Fruit fly (Drosophila melanogaster): ENCODE data around the gene Acbp5.

Gene Acbp5

DNA sequence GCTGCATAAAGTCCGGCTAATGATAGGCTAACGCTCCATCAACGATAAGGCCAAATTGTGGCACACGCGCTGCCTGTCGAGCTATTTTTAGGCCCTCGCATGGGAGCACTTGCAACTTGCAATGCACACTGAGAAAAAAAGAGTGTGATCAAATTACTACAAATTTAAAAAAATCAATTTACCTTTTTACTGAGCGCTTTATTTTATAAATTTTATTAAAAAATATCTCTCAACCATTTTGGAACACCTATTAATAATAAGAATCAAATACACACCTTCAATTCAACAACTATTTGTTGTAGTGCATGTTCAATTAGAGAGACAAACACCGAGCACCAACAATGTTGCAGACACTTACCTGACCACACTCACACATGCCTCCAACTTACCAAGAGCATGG, 22.9 kb downstream of the Acbp5 start (continued):
- TF ChIP-seq cwo (GFP tag; optimal IDR thresholded peaks at IDR 0.05) (no peak), Eip74EF (GFP tag; optimal IDR thresholded peaks at IDR 0.05) (no peak), aop (GFP tag; IDR thresholded peaks at IDR 0.05) (no peak), trh (GFP tag; optimal IDR thresholded peaks at IDR 0.05) (no peak), Abd-B (GFP tag; optimal IDR thresholded peaks at IDR 0.05) (no peak), scrt (GFP tag; optimal IDR thresholded peaks at IDR 0.05) (no peak), CG16813 (GFP tag; IDR thresholded peaks at IDR 0.05; ENCODE audit: partially characterized antibody) (no peak), nom (GFP tag; optimal IDR thresholded peaks at IDR 0.05) (no peak), chif (GFP tag; optimal IDR thresholded peaks at IDR 0.05) (no peak), CG9797 (GFP tag; optimal IDR thresholded peaks at IDR 0.05) (no peak), NC2α (GFP tag; optimal IDR thresholded peaks at IDR 0.05) (no peak), Ets65A (GFP tag) (peak; percentile 92), CG11723 (GFP tag; optimal IDR thresholded peaks at IDR 0.05) (no peak), CG32532 (GFP tag; IDR thresholded peaks at IDR 0.05) (0 out of 2 replicates have a peak, but pooled peaks have one; percentile 4), Taf1 (GFP tag; IDR thresholded peaks at IDR 0.05) (no peak), en (GFP tag; optimal IDR thresholded peaks at IDR 0.05) (no peak), odd (GFP tag; optimal IDR thresholded peaks at IDR 0.05) (no peak), sens (GFP tag) (no peak), ro (GFP tag; IDR thresholded peaks at IDR 0.05) (no peak), CG13296 (GFP tag; optimal IDR thresholded peaks at IDR 0.05) (no peak), Ssrp (tag; optimal IDR thresholded peaks at IDR 0.05) (no peak), sisA (GFP tag; IDR thresholded peaks at IDR 0.05) (peak; percentile 21; the same call in 1 of the 2 replicates), YL-1 (GFP tag; optimal IDR thresholded peaks at IDR 0.05) (no peak), PHDP (tag; optimal IDR thresholded peaks at IDR 0.05) (no peak), Atf-2 (GFP tag; optimal IDR thresholded peaks at IDR 0.05) (no peak), BEAF-32 (GFP tag; optimal IDR thresholded peaks at IDR 0.05) (no peak), CG15269 (tag; optimal IDR thresholded peaks at IDR 0.05) (no peak), HLH3B (GFP tag; IDR thresholded peaks at IDR 0.05) (peak; percentile 40), Doc3 (GFP tag; IDR thresholded peaks at IDR 0.05; ENCODE audit: partially characterized antibody) (no peak), CkIIα-i1 (GFP tag; IDR thresholded peaks at IDR 0.05) (no peak), CG3281 (GFP tag; optimal IDR thresholded peaks at IDR 0.05) (no peak), hth (optimal IDR thresholded peaks at IDR 0.05) (no peak), Pdp1 (GFP tag; optimal IDR thresholded peaks at IDR 0.05) (no peak), Sry-β (GFP tag; optimal IDR thresholded peaks at IDR 0.05) (no peak), bab2 (GFP tag; optimal IDR thresholded peaks at IDR 0.05) (no peak), Sox102F (GFP tag; optimal IDR thresholded peaks at IDR 0.05) (peak; percentile 6), tna (GFP tag; IDR thresholded peaks at IDR 0.05; ENCODE audit: partially characterized antibody) (no peak), Fer3 (tag; optimal IDR thresholded peaks at IDR 0.05) (no peak), Blimp-1 (GFP tag; optimal IDR thresholded peaks at IDR 0.05) (no peak), grn (GFP tag; optimal IDR thresholded peaks at IDR 0.05) (no peak), ind (GFP tag; optimal IDR thresholded peaks at IDR 0.05) (no peak), Med (GFP tag) (no peak), chm (GFP tag; IDR thresholded peaks at IDR 0.05) (peak; percentile 5; the same call in 1 of the 2 replicates), CG13624 (GFP tag; optimal IDR thresholded peaks at IDR 0.05) (no peak), CG1647 (GFP tag; optimal IDR thresholded peaks at IDR 0.05) (no peak), Asciz (GFP tag; optimal IDR thresholded peaks at IDR 0.05) (no peak), H15 (GFP tag; IDR thresholded peaks at IDR 0.05) (peak; percentile 66), CG11696 (GFP tag; IDR thresholded peaks at IDR 0.05) (0 out of 2 replicates have a peak, but pooled peaks have one; percentile 8), CG9932 (GFP tag; IDR thresholded peaks at IDR 0.05) (no peak), Ets97D (GFP tag; optimal IDR thresholded peaks at IDR 0.05) (no peak), gt (GFP tag; IDR thresholded peaks at IDR 0.05) (no peak; the same call in 1 of the 2 replicates)

Data from whole organism, embryonic.